Worm (Caenorhabditis elegans) whole organism, mixed stage, embryonic: ENCODE results near the gene T16G12.8.

ENCODE experiments used
- M03D4.4 ChIP-seq: sonication (generic microtip); optimal IDR thresholded peaks from 2 replicates; lab custom pipeline; 2017; ENCODE audit warnings: mild to moderate bottlenecking, missing genetic modification characterization, missing compliant biosample characterization
- blmp-1 ChIP-seq: fragments of 150-350 bp; optimal IDR thresholded peaks from 2 replicates; lab custom pipeline; 2014; ENCODE audit warnings: missing biosample characterization, missing genetic modification characterization
- ceh-39 ChIP-seq: fragments of 150-350 bp; optimal IDR thresholded peaks from 2 replicates; lab custom pipeline; 2014; ENCODE audit warnings: missing biosample characterization, missing genetic modification characterization
- ces-1 ChIP-seq: fragments of 150-350 bp; optimal IDR thresholded peaks from 2 replicates; lab custom pipeline; 2014; ENCODE audit warnings: missing biosample characterization, missing genetic modification reagents, missing genetic modification characterization
- drap-1 ChIP-seq: fragments of 200-800 bp; sonication (Bioruptor generic); optimal IDR thresholded peaks from 3 replicates; lab custom pipeline; 2018; ENCODE audit warnings: mild to moderate bottlenecking, missing genetic modification characterization, missing compliant biosample characterization
- elt-1 ChIP-seq: sonication (generic microtip); optimal IDR thresholded peaks from 2 replicates; lab custom pipeline; 2017; ENCODE audit warnings: missing genetic modification characterization, mild to moderate bottlenecking, missing compliant biosample characterization, antibody characterized with exemption, moderate library complexity, borderline replicate concordance; ENCODE audit not compliant: insufficient read depth
- elt-3 ChIP-seq: fragments of 150-350 bp; optimal IDR thresholded peaks from 2 replicates; lab custom pipeline; 2014; ENCODE audit warnings: missing biosample characterization, missing genetic modification characterization
- flh-1 ChIP-seq: fragments of 200-800 bp; sonication (Bioruptor generic); optimal IDR thresholded peaks from 2 replicates; lab custom pipeline; 2018; ENCODE audit warnings: mild to moderate bottlenecking, missing genetic modification characterization, moderate library complexity, missing compliant biosample characterization
- ham-2 ChIP-seq: fragments of 200-800 bp; sonication (Bioruptor generic); optimal IDR thresholded peaks from 2 replicates; lab custom pipeline; 2018; ENCODE audit warnings: mild to moderate bottlenecking, missing genetic modification characterization, missing compliant biosample characterization
- hlh-1 ChIP-seq: fragments of 150-350 bp; optimal IDR thresholded peaks from 2 replicates; lab custom pipeline; 2014; ENCODE audit warnings: missing biosample characterization, missing genetic modification reagents, missing genetic modification characterization
- lin-32 ChIP-seq: fragments of 200-800 bp; sonication (Bioruptor generic); optimal IDR thresholded peaks from 2 replicates; lab custom pipeline; 2018; ENCODE audit warnings: mild to moderate bottlenecking, missing genetic modification characterization, missing compliant biosample characterization
- lsy-2 ChIP-seq: fragments of 150-350 bp; optimal IDR thresholded peaks from 2 replicates; lab custom pipeline; 2014; ENCODE audit warnings: missing biosample characterization, missing genetic modification characterization
- mab-5 ChIP-seq: fragments of 150-350 bp; optimal IDR thresholded peaks from 2 replicates; lab custom pipeline; 2014; ENCODE audit warnings: missing biosample characterization, missing genetic modification characterization
- mep-1 ChIP-seq: fragments of 150-350 bp; optimal IDR thresholded peaks from 2 replicates; lab custom pipeline; 2017; ENCODE audit warnings: missing biosample characterization, missing genetic modification reagents, missing genetic modification characterization, inconsistent platforms
- mls-2 ChIP-seq: sonication (generic microtip); optimal IDR thresholded peaks from 2 replicates; lab custom pipeline; 2016; ENCODE audit warnings: mild to moderate bottlenecking, missing genetic modification characterization, moderate library complexity, missing compliant biosample characterization
- nhr-12 ChIP-seq: fragments of 150-350 bp; optimal IDR thresholded peaks from 2 replicates; lab custom pipeline; 2014; ENCODE audit warnings: missing biosample characterization, missing genetic modification characterization
- nhr-2 ChIP-seq: fragments of 150-350 bp; optimal IDR thresholded peaks from 2 replicates; lab custom pipeline; 2014; ENCODE audit warnings: missing biosample characterization, missing genetic modification characterization
- nhr-237 ChIP-seq: fragments of 150-350 bp; optimal IDR thresholded peaks from 2 replicates; lab custom pipeline; 2014; ENCODE audit warnings: missing biosample characterization, missing genetic modification characterization
- nhr-28 ChIP-seq: fragments of 150-350 bp; optimal IDR thresholded peaks from 2 replicates; lab custom pipeline; 2014; ENCODE audit warnings: missing biosample characterization, missing genetic modification characterization
- nhr-76 ChIP-seq: sonication (generic microtip); optimal IDR thresholded peaks from 2 replicates; lab custom pipeline; 2017; ENCODE audit warnings: missing biosample characterization, missing genetic modification characterization
- pha-4 ChIP-seq: fragments of 150-350 bp; optimal IDR thresholded peaks from 2 replicates; lab custom pipeline; 2018; ENCODE audit warnings: missing biosample characterization, missing genetic modification reagents, missing genetic modification characterization
- sem-2 ChIP-seq: fragments of 200-800 bp; sonication (Bioruptor generic); optimal IDR thresholded peaks from 2 replicates; lab custom pipeline; 2018; ENCODE audit warnings: mild to moderate bottlenecking, missing genetic modification characterization, missing compliant biosample characterization
- snpc-4 ChIP-seq: fragments of 150-350 bp; optimal IDR thresholded peaks from 2 replicates; lab custom pipeline; 2014; ENCODE audit warnings: missing biosample characterization, missing genetic modification characterization
- sptf-1 ChIP-seq: sonication (generic microtip); optimal IDR thresholded peaks from 2 replicates; lab custom pipeline; 2017; ENCODE audit warnings: mild to moderate bottlenecking, missing genetic modification characterization, moderate library complexity, missing compliant biosample characterization
- unc-120 ChIP-seq: sonication (generic microtip); optimal IDR thresholded peaks from 2 replicates; lab custom pipeline; 2017; ENCODE audit warnings: missing genetic modification characterization, missing compliant biosample characterization; ENCODE audit not compliant: poor library complexity, severe bottlenecking
- unc-39 ChIP-seq: fragments of 150-350 bp; optimal IDR thresholded peaks from 2 replicates; lab custom pipeline; 2014; ENCODE audit warnings: missing biosample characterization, missing genetic modification characterization
- unc-62 ChIP-seq: fragments of 150-350 bp; optimal IDR thresholded peaks from 2 replicates; lab custom pipeline; 2014; ENCODE audit warnings: missing biosample characterization, missing genetic modification reagents, missing genetic modification characterization
- zip-8 ChIP-seq: fragments of 150-350 bp; optimal IDR thresholded peaks from 2 replicates; lab custom pipeline; 2014; ENCODE audit warnings: missing biosample characterization, missing genetic modification characterization

T16G12.8 gene

ce11 chrIII:10059002-10059401 is at the start of gene T16G12.8:
Gene T16G12.8, plus strand, starts transcription at chrIII:10059302.
- no peak for TF ChIP-seq drap-1 (GFP tag; lab: Kevin White, UChicago)
- TF ChIP-seq flh-1, result no peak
- TF ChIP-seq snpc-4 (tag; lab: Kevin White, UChicago), result no peak
- no peak for TF ChIP-seq nhr-237 (tag; lab: Kevin White, UChicago)
- TF ChIP-seq elt-1 (tag; lab: Kevin White, UChicago), result no peak
- TF ChIP-seq nhr-12 (tag; lab: Kevin White, UChicago), result no peak
- no peak for TF ChIP-seq lin-32 (GFP tag; lab: Kevin White, UChicago)
- TF ChIP-seq pha-4 (tag; lab: Kevin White, UChicago), result no peak
- no peak for TF ChIP-seq hlh-1 (tag; lab: Kevin White, UChicago)
- no peak for TF ChIP-seq blmp-1
- no peak for TF ChIP-seq mab-5
- TF ChIP-seq M03D4.4 (tag; lab: Kevin White, UChicago), result no peak
- no peak for TF ChIP-seq ham-2 (GFP tag; lab: Kevin White, UChicago)

ce11 chrIII:10010117-10010516 is 49.0 kb upstream of the T16G12.8 start, which contains the start of gene fbxa-155:
Gene fbxa-155, minus strand, starts transcription at chrIII:10010217.
- TF ChIP-seq elt-1 (tag; lab: Kevin White, UChicago) (no peak), pha-4 (tag; lab: Kevin White, UChicago) (no peak), nhr-28 (tag; lab: Kevin White, UChicago) (no peak), mab-5 (no peak), unc-62 (no peak)

ce11 chrIII:10012136-10012535 is 47.0 kb upstream of the T16G12.8 start, which contains the start of gene C05B5.16:
Gene C05B5.16, plus strand, starts transcription at chrIII:10012436.
- no peak for TF ChIP-seq ceh-39
- TF ChIP-seq elt-3 (tag; lab: Kevin White, UChicago), result no peak
- TF ChIP-seq, all 35 proteins: peak for 0

- TF ChIP-seq ces-1 (peak; percentile 59), nhr-12 (tag; lab: Kevin White, UChicago) (no peak), unc-62 (peak; percentile 25), nhr-237 (tag; lab: Kevin White, UChicago) (no peak), mep-1 (peak; percentile 35), ceh-39 (no peak), sptf-1 (peak; percentile 38), lin-32 (GFP tag; lab: Kevin White, UChicago) (no peak), M03D4.4 (tag; lab: Kevin White, UChicago) (no peak), unc-120 (tag; lab: Kevin White, UChicago) (no peak), lsy-2 (tag; lab: Kevin White, UChicago) (peak; percentile 1)
These were observed 42.6 kb upstream of the T16G12.8 start, which contains the start of gene rgs-1 for ce11 chrIII:10016413-10017051. Gene rgs-1, minus strand, starts transcription at chrIII:10016558.

- TF ChIP-seq nhr-28 (tag; lab: Kevin White, UChicago) (no peak), nhr-12 (tag; lab: Kevin White, UChicago) (no peak), ces-1 (peak; percentile 95)
These were observed 41.1 kb upstream of the T16G12.8 start for ce11 chrIII:10018007-10018406.

- TF ChIP-seq elt-1 (tag; lab: Kevin White, UChicago) (no peak), nhr-76 (tag; lab: Kevin White, UChicago) (no peak), sem-2 (GFP tag; lab: Kevin White, UChicago) (no peak), mep-1 (no peak), unc-39 (tag; lab: Kevin White, UChicago) (no peak), nhr-2 (tag; lab: Kevin White, UChicago) (no peak), lin-32 (GFP tag; lab: Kevin White, UChicago) (no peak), drap-1 (GFP tag; lab: Kevin White, UChicago) (no peak), mls-2 (tag; lab: Kevin White, UChicago) (no peak), ceh-39 (no peak), pha-4 (tag; lab: Kevin White, UChicago) (no peak), M03D4.4 (tag; lab: Kevin White, UChicago) (no peak), mab-5 (no peak), zip-8 (tag; lab: Kevin White, UChicago) (no peak), blmp-1 (no peak), unc-120 (tag; lab: Kevin White, UChicago) (no peak), elt-3 (tag; lab: Kevin White, UChicago) (no peak)
These were observed 35.6 kb upstream of the T16G12.8 start, which contains the start of gene ins-21 for ce11 chrIII:10023452-10023851. Gene ins-21, plus strand, starts transcription at chrIII:10023752.
